Worm (Caenorhabditis elegans): ENCODE measurements around the gene F54B11.4.
A peak's percentile ranks its signal among the peaks of the same experiment; 100 is the strongest.

F54B11.4 gene

ce11 chrX:13638351-13638958 is 46.0 kb downstream of the F54B11.4 start:
- peak in 1 of 2 experiments; percentile 92 for TF ChIP-seq unc-62 (GFP tag; optimal IDR thresholded peaks at IDR 0.05 in 1 of 2)
- no peak for TF ChIP-seq unc-62 (tag; optimal IDR thresholded peaks at IDR 0.05)
- TF ChIP-seq spr-3 (GFP tag; optimal IDR thresholded peaks at IDR 0.05) = no peak
- peak; percentile 16 for TF ChIP-seq mxl-3 (GFP tag; optimal IDR thresholded peaks at IDR 0.05)
- peak in 1 of 2 experiments; percentile 40 for TF ChIP-seq daf-16 (GFP tag; optimal IDR thresholded peaks at IDR 0.05)
- TF ChIP-seq daf-16 (tag; optimal IDR thresholded peaks at IDR 0.05) = no peak
- 0 out of 2 replicates have a peak, but pooled peaks have one; percentile 23 for TF ChIP-seq F44E2.7 (GFP tag; IDR thresholded peaks at IDR 0.05)
- no peak for TF ChIP-seq nhr-28 (tag; optimal IDR thresholded peaks at IDR 0.05)

- TF ChIP-seq ceh-32 (tag; optimal IDR thresholded peaks at IDR 0.05; ENCODE audit: poor library complexity) = no peak
- peak; percentile 40 for TF ChIP-seq ces-1 (GFP tag; optimal IDR thresholded peaks at IDR 0.05)
These were observed 47.1 kb downstream of the F54B11.4 start, which contains the start of gene twk-20 for ce11 chrX:13639577-13639976. Gene twk-20 (plus strand): TSS chrX:13639877.
